Fruit fly (Drosophila melanogaster) whole organism, embryonic: ENCODE measurements around the gene CG33643.

Experiments
- B-H2 ChIP-seq: fragments of 200-800 bp; sonication (Bioruptor generic); optimal IDR thresholded peaks from 2 replicates; lab custom pipeline; 2018; ENCODE audit warnings: missing biosample characterization, mild to moderate bottlenecking, missing genetic modification characterization
- CG1024 ChIP-seq: fragments of 200-800 bp; sonication (Bioruptor generic); IDR thresholded peaks from 2 replicates; pipeline ENCODE4 v1.3.6; 2022; ENCODE audit warnings: missing biosample characterization, missing genetic modification characterization
- CG10543 ChIP-seq: fragments of 200-800 bp; sonication (Bioruptor generic); optimal IDR thresholded peaks from 3 replicates; lab custom pipeline; 2017; ENCODE audit warnings: missing biosample characterization, mild to moderate bottlenecking, missing genetic modification characterization, moderate library complexity
- CG12104 ChIP-seq: fragments of 200-800 bp; sonication (Bioruptor generic); optimal IDR thresholded peaks from 3 replicates; lab custom pipeline; 2016; ENCODE audit warnings: missing biosample characterization, missing genetic modification characterization
- CG12659 ChIP-seq: fragments of 200-800 bp; sonication (Bioruptor generic); optimal IDR thresholded peaks from 3 replicates; lab custom pipeline; 2017; ENCODE audit warnings: mild to moderate bottlenecking, missing biosample characterization, missing genetic modification reagents, missing genetic modification characterization
- CG14667 ChIP-seq: fragments of 200-800 bp; sonication (Bioruptor generic); IDR thresholded peaks from 2 replicates; pipeline ENCODE4 v1.3.6; 2022; ENCODE audit warnings: missing biosample characterization, missing genetic modification characterization
- CG1603 ChIP-seq: fragments of 200-800 bp; sonication (Bioruptor generic); optimal IDR thresholded peaks from 2 replicates; lab custom pipeline; 2019; ENCODE audit warnings: missing biosample characterization, mild to moderate bottlenecking, missing genetic modification characterization, moderate library complexity
- CG16815 ChIP-seq: fragments of 200-800 bp; sonication (Bioruptor generic); optimal IDR thresholded peaks from 3 replicates; lab custom pipeline; 2017; ENCODE audit warnings: missing biosample characterization, mild to moderate bottlenecking, missing genetic modification characterization
- CG1792 ChIP-seq: fragments of 200-800 bp; sonication (Bioruptor generic); optimal IDR thresholded peaks from 2 replicates; lab custom pipeline; 2016; ENCODE audit warnings: missing biosample characterization, missing genetic modification characterization
- CG3281 ChIP-seq: fragments of 200-800 bp; sonication (Bioruptor generic); optimal IDR thresholded peaks from 3 replicates; lab custom pipeline; 2017; ENCODE audit warnings: missing biosample characterization, mild to moderate bottlenecking, missing genetic modification characterization
- CG34224 ChIP-seq: fragments of 200-800 bp; sonication (Bioruptor generic); IDR thresholded peaks from 3 replicates; pipeline ENCODE4 v1.3.6; 2022; ENCODE audit warnings: missing biosample characterization, missing genetic modification characterization; ENCODE audit not compliant: partially characterized antibody
- CG3995 ChIP-seq: fragments of 200-800 bp; sonication (Bioruptor generic); optimal IDR thresholded peaks from 3 replicates; lab custom pipeline; 2016; ENCODE audit warnings: missing biosample characterization, missing genetic modification characterization
- CG6683 ChIP-seq: fragments of 200-800 bp; sonication (Bioruptor generic); optimal IDR thresholded peaks from 2 replicates; lab custom pipeline; 2017; ENCODE audit warnings: missing biosample characterization, mild to moderate bottlenecking, missing genetic modification characterization, missing genetic modification reagents
- CG7963 ChIP-seq: fragments of 200-800 bp; sonication (Bioruptor generic); IDR thresholded peaks from 3 replicates; pipeline ENCODE4 v1.3.6; 2022; ENCODE audit warnings: missing biosample characterization, missing genetic modification characterization; ENCODE audit not compliant: partially characterized antibody
- CG8290 ChIP-seq, 3 experiments: fragments of 200-800 bp; sonication (Bioruptor generic); optimal IDR thresholded peaks; 2 replicates each; lab custom pipeline; 2016 to 2019; ENCODE audit warnings: missing biosample characterization in 3 of 3, missing genetic modification characterization in 3 of 3, mild to moderate bottlenecking in 2 of 3, moderate library complexity in 1 of 3
- CG8765 ChIP-seq: fragments of 200-800 bp; sonication (Bioruptor generic); IDR thresholded peaks from 2 replicates; pipeline ENCODE4 v1.3.6; 2022; ENCODE audit warnings: missing biosample characterization, missing genetic modification characterization
- CG8924 ChIP-seq: fragments of 200-800 bp; optimal IDR thresholded peaks from 3 replicates; lab custom pipeline; 2019; ENCODE audit warnings: missing biosample characterization, mild to moderate bottlenecking, missing genetic modification characterization, moderate library complexity
- CG9437 ChIP-seq: fragments of 200-800 bp; sonication (Bioruptor generic); optimal IDR thresholded peaks from 2 replicates; lab custom pipeline; 2018; ENCODE audit warnings: missing biosample characterization, mild to moderate bottlenecking, missing genetic modification characterization
- Dref ChIP-seq: fragments of 200-800 bp; sonication (Bioruptor generic); IDR thresholded peaks from 2 replicates; pipeline ENCODE4 v1.3.6; 2022; ENCODE audit warnings: missing biosample characterization, missing genetic modification characterization
- ERR ChIP-seq: fragments of 200-800 bp; sonication (Bioruptor generic); optimal IDR thresholded peaks from 2 replicates; lab custom pipeline; 2016; ENCODE audit warnings: missing biosample characterization, missing genetic modification characterization
- Fer2 ChIP-seq: fragments of 200-800 bp; sonication (Bioruptor generic); optimal IDR thresholded peaks from 2 replicates; lab custom pipeline; 2018; ENCODE audit warnings: missing biosample characterization, mild to moderate bottlenecking, missing genetic modification characterization, moderate library complexity
- Hmx ChIP-seq: fragments of 200-800 bp; sonication (Bioruptor generic); optimal IDR thresholded peaks from 2 replicates; lab custom pipeline; 2016; ENCODE audit warnings: missing biosample characterization, missing genetic modification characterization
- Lhr ChIP-seq: fragments of 200-800 bp; sonication (Bioruptor generic); optimal IDR thresholded peaks from 3 replicates; lab custom pipeline; 2017; ENCODE audit warnings: mild to moderate bottlenecking, missing biosample characterization, missing genetic modification reagents, missing genetic modification characterization
- MESR4 ChIP-seq: fragments of 200-800 bp; sonication (Bioruptor generic); optimal IDR thresholded peaks from 2 replicates; lab custom pipeline; 2018; ENCODE audit warnings: missing biosample characterization, mild to moderate bottlenecking, missing genetic modification characterization, moderate library complexity
- Oaz ChIP-seq: fragments of 200-800 bp; sonication (Bioruptor generic); IDR thresholded peaks from 2 replicates; pipeline ENCODE4 v1.3.6; 2022; ENCODE audit warnings: missing biosample characterization, missing genetic modification characterization
- crp ChIP-seq, 2 experiments: fragments of 200-800 bp; sonication (Bioruptor generic); optimal IDR thresholded peaks; 2 replicates in 1 of 2; 3 replicates in 1 of 2; lab custom pipeline; 2017; ENCODE audit warnings: missing biosample characterization in 2 of 2, missing genetic modification characterization in 2 of 2, mild to moderate bottlenecking in 1 of 2, moderate library complexity in 1 of 2
- eyg ChIP-seq: fragments of 200-800 bp; sonication (Bioruptor generic); optimal IDR thresholded peaks from 3 replicates; lab custom pipeline; 2016; ENCODE audit warnings: missing biosample characterization, missing genetic modification characterization
- fd102C ChIP-seq: fragments of 200-800 bp; sonication (Bioruptor generic); optimal IDR thresholded peaks from 2 replicates; lab custom pipeline; 2018; ENCODE audit warnings: missing biosample characterization, mild to moderate bottlenecking, missing genetic modification characterization, moderate library complexity
- gt ChIP-seq: fragments of 200-800 bp; sonication (Bioruptor generic); IDR thresholded peaks from 2 replicates; pipeline ENCODE4 v1.3.6; 2022; ENCODE audit warnings: missing biosample characterization, missing genetic modification characterization
- org-1 ChIP-seq: fragments of 200-800 bp; sonication (Bioruptor generic); optimal IDR thresholded peaks from 2 replicates; lab custom pipeline; 2017; ENCODE audit warnings: missing biosample characterization, missing genetic modification characterization
- phol ChIP-seq: fragments of 200-800 bp; sonication (Bioruptor generic); optimal IDR thresholded peaks from 3 replicates; lab custom pipeline; 2018; ENCODE audit warnings: missing biosample characterization, mild to moderate bottlenecking, missing genetic modification characterization, moderate library complexity
- ro ChIP-seq: fragments of 200-800 bp; sonication (Bioruptor generic); IDR thresholded peaks from 2 replicates; pipeline ENCODE4 v1.3.6; 2022; ENCODE audit warnings: missing biosample characterization, missing genetic modification characterization
- sisA ChIP-seq: fragments of 200-800 bp; sonication (Bioruptor generic); IDR thresholded peaks from 2 replicates; pipeline ENCODE4 v1.3.6; 2022; ENCODE audit warnings: missing biosample characterization, missing genetic modification characterization
- tna ChIP-seq: fragments of 200-800 bp; sonication (Bioruptor generic); IDR thresholded peaks from 2 replicates; pipeline ENCODE4 v1.3.6; 2022; ENCODE audit warnings: missing biosample characterization, missing genetic modification characterization; ENCODE audit not compliant: partially characterized antibody
- unc-4 ChIP-seq: fragments of 200-800 bp; sonication (Bioruptor generic); IDR thresholded peaks from 2 replicates; pipeline ENCODE4 v1.3.6; 2022; ENCODE audit warnings: missing biosample characterization, missing genetic modification characterization; ENCODE audit not compliant: partially characterized antibody
- vfl ChIP-seq: fragments of 200-800 bp; sonication (Bioruptor generic); optimal IDR thresholded peaks from 2 replicates; lab custom pipeline; 2016; ENCODE audit warnings: missing biosample characterization, missing genetic modification characterization
- vnd ChIP-seq: fragments of 200-800 bp; sonication (Bioruptor generic); IDR thresholded peaks from 3 replicates; pipeline ENCODE4 v1.3.6; 2022; ENCODE audit warnings: missing biosample characterization, missing genetic modification characterization; ENCODE audit not compliant: partially characterized antibody
- vvl ChIP-seq: fragments of 200-800 bp; sonication (Bioruptor generic); IDR thresholded peaks from 2 replicates; pipeline ENCODE4 v1.3.6; 2022; ENCODE audit warnings: missing biosample characterization, missing genetic modification characterization
- z ChIP-seq: fragments of 200-800 bp; sonication (Bioruptor generic); IDR thresholded peaks from 3 replicates; pipeline ENCODE4 v1.3.6; 2022; ENCODE audit warnings: missing biosample characterization, missing genetic modification characterization
- zfh2 ChIP-seq: fragments of 200-800 bp; sonication (Bioruptor generic); optimal IDR thresholded peaks from 2 replicates; lab custom pipeline; 2016; ENCODE audit warnings: missing biosample characterization, missing genetic modification characterization

CG33643 gene

dm6 chr2L:13514945-13515687, 15.8 kb upstream of the CG33643 start (continued):
- TF ChIP-seq CG9437 (GFP tag; lab: Kevin White, UChicago) (peak; percentile 52), CG1603 (tag; lab: Kevin White, UChicago) (peak; percentile 66), vfl (no peak), zfh2 (peak; percentile 64), CG8765 (GFP tag; lab: Robert Waterston, UW) (peak; percentile 73), B-H2 (GFP tag; lab: Kevin White, UChicago) (no peak), CG3281 (GFP tag; lab: Kevin White, UChicago) (peak; percentile 68), CG1792 (peak; percentile 83), CG12104 (peak; percentile 76), CG16815 (GFP tag; lab: Kevin White, UChicago) (no peak), fd102C (no peak), CG34224 (GFP tag; lab: Robert Waterston, UW) (no peak), vvl (peak; percentile 53), tna (GFP tag; lab: Robert Waterston, UW) (no peak), z (GFP tag; lab: Robert Waterston, UW) (0 out of 3 replicates have a peak, but pooled peaks have one; percentile 47), CG12659 (peak; percentile 43), gt (GFP tag; lab: Robert Waterston, UW) (no peak), vnd (GFP tag; lab: Robert Waterston, UW) (no peak), CG10543 (GFP tag; lab: Kevin White, UChicago) (no peak), CG3995 (GFP tag; lab: Kevin White, UChicago) (peak; percentile 29), unc-4 (GFP tag; lab: Robert Waterston, UW) (no peak), Dref (GFP tag; lab: Robert Waterston, UW) (no peak), sisA (GFP tag; lab: Robert Waterston, UW) (peak; percentile 75), phol (tag; lab: Kevin White, UChicago) (peak; percentile 85), org-1 (no peak), CG1024 (GFP tag; lab: Robert Waterston, UW) (no peak; the same call in 1 of the 2 replicates), CG8924 (peak; percentile 45), eyg (GFP tag; lab: Kevin White, UChicago) (peak; percentile 69), CG6683 (GFP tag; lab: Kevin White, UChicago) (no peak), MESR4 (GFP tag; lab: Kevin White, UChicago) (no peak), Fer2 (tag; lab: Kevin White, UChicago) (no peak), Hmx (GFP tag; lab: Kevin White, UChicago) (no peak), crp (GFP tag; optimal IDR thresholded peaks at IDR 0.05; lab: Kevin White, UChicago) (no peak), CG14667 (GFP tag; lab: Robert Waterston, UW) (peak; percentile 78), Lhr (GFP tag; lab: Kevin White, UChicago) (no peak), CG7963 (GFP tag; lab: Robert Waterston, UW) (no peak), Oaz (GFP tag; lab: Robert Waterston, UW) (no peak), CG8290 (GFP tag; optimal IDR thresholded peaks at IDR 0.05; lab: Kevin White, UChicago) (no peak), CG8290 (tag; optimal IDR thresholded peaks at IDR 0.05; lab: Kevin White, UChicago) (peak in 1 of 2 experiments; percentile 40), ERR (peak; percentile 84), ro (GFP tag; lab: Robert Waterston, UW) (no peak)
